Worm (Caenorhabditis elegans): ENCODE measurements around the gene Y105C5A.24.

The Y105C5A.24 gene

DNA sequence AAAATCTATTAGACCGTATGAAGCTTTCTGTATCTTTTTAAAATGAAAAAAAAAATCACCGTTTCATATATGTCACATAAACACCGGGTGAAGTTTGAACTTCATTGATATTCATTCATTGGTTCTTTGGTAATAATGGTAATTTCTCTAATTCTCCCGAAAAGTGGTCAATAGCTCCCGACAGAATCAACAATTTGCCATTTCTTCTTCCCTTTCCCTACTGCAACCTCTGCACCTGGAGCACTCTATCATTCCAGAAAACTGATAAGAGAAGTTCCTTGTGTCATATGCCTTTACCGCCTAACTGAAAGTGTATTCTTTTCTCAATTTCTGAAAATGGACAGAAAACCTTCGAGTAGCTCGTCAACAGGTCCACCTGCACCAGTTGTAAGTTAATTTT lies at the start of gene Y105C5A.24:
TSS of gene Y105C5A.24 (plus strand) at position 220 of the 400 bp plus-strand sequence.
- TF ChIP-seq med-1 (GFP tag; optimal IDR thresholded peaks at IDR 0.05; ENCODE audit: insufficient read depth): no peak
- TF ChIP-seq cog-1 (tag; optimal IDR thresholded peaks at IDR 0.05): no peak
- no peak for TF ChIP-seq klf-2 (GFP tag; conservative IDR thresholded peaks at IDR 0.05)
- TF ChIP-seq ztf-23 (GFP tag; IDR thresholded peaks at IDR 0.05): no peak
- no peak for TF ChIP-seq T22C8.4 (GFP tag; IDR thresholded peaks at IDR 0.05)
- TF ChIP-seq flt-1 (GFP tag; IDR thresholded peaks at IDR 0.05): no peak

DNA sequence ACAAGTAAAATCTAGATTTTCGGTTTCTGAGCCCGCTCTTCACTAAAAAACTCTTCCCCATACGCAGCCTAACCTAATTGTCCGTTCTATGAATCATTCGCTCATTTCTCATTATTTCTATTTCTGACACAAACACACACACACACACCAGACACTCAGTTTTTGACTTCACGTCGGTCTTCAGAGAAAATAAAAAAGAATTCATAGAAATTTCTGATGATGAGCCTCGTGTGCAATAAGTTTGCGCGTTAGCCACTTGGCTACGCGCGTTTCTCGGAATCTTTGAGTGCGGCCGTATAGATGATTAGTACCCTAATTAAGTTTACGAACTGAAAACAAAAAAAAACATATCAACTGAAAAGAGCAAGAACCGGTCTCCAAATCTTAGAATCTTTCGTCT lies 35.6 kb upstream of the Y105C5A.24 start:
- no peak for TF ChIP-seq med-1 (GFP tag; optimal IDR thresholded peaks at IDR 0.05; ENCODE audit: insufficient read depth)
- no peak for TF ChIP-seq ztf-23 (GFP tag; IDR thresholded peaks at IDR 0.05)
- TF ChIP-seq flt-1 (GFP tag; IDR thresholded peaks at IDR 0.05): no peak
- no peak for TF ChIP-seq tab-1 (GFP tag; IDR thresholded peaks at IDR 0.05)
- no peak for TF ChIP-seq klf-2 (GFP tag; conservative IDR thresholded peaks at IDR 0.05)
- no peak for TF ChIP-seq T22C8.4 (GFP tag; IDR thresholded peaks at IDR 0.05)
- TF ChIP-seq cog-1 (tag; optimal IDR thresholded peaks at IDR 0.05): no peak
- no peak for TF ChIP-seq ztf-29 (GFP tag; IDR thresholded peaks at IDR 0.05)

DNA sequence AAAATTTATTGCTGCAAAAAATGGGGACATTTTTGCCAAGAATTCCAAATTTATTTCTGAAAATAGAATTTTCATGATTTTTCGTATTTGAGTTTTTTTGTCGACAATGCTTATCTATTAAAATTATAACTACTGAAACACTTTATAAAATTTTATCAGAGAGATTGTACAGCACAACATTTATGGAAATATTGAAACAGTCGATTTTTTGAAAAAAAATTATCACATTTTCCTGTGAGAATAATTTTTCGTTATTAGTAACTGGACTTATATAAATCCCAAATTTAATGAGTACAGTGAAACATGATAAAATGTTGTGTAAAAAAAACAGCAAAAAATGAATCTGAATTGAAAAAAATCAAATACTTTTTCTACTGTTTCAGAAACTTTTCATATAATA lies 32.2 kb upstream of the Y105C5A.24 start:
- TF ChIP-seq cog-1 (tag; optimal IDR thresholded peaks at IDR 0.05) (no peak), T22C8.4 (GFP tag; IDR thresholded peaks at IDR 0.05) (no peak), ztf-29 (GFP tag; IDR thresholded peaks at IDR 0.05) (no peak), flt-1 (GFP tag; IDR thresholded peaks at IDR 0.05) (no peak), ztf-23 (GFP tag; IDR thresholded peaks at IDR 0.05) (no peak), med-1 (GFP tag; optimal IDR thresholded peaks at IDR 0.05; ENCODE audit: insufficient read depth) (no peak), klf-2 (GFP tag; conservative IDR thresholded peaks at IDR 0.05) (no peak), ref-1 (GFP tag; conservative IDR thresholded peaks at IDR 0.05) (no peak), tab-1 (GFP tag; IDR thresholded peaks at IDR 0.05) (no peak)

DNA sequence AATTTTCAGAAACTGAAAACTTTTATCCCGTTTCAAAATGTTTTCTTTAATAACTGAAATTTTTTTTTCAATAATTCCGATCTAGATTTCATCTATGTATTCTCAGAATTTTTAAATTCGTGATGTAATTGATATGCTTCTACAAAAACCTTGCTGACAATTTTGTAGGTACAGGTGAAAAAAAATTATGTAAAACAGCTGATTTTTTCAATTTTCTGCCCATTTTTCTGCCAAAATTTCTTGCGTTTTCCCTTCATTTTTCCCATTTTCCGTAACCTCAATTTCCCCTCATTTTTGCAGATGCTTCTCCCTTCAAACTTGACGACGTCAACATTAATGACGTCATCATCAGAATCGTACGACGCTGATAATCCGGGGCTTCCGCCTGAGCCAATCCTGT lies 29.9 kb upstream of the Y105C5A.24 start, which contains the start of gene daf-38:
TSS of gene daf-38 (plus strand) at position 301 of the 400 bp plus-strand sequence.
- no peak for TF ChIP-seq ztf-23 (GFP tag; IDR thresholded peaks at IDR 0.05)
- TF ChIP-seq cog-1 (tag; optimal IDR thresholded peaks at IDR 0.05): no peak
- TF ChIP-seq tab-1 (GFP tag; IDR thresholded peaks at IDR 0.05): no peak
- TF ChIP-seq ref-1 (GFP tag; conservative IDR thresholded peaks at IDR 0.05): no peak
- TF ChIP-seq ztf-29 (GFP tag; IDR thresholded peaks at IDR 0.05): no peak
- no peak for TF ChIP-seq klf-2 (GFP tag; conservative IDR thresholded peaks at IDR 0.05)
- TF ChIP-seq T22C8.4 (GFP tag; IDR thresholded peaks at IDR 0.05): no peak
- TF ChIP-seq flt-1 (GFP tag; IDR thresholded peaks at IDR 0.05): no peak
- no peak for TF ChIP-seq med-1 (GFP tag; optimal IDR thresholded peaks at IDR 0.05; ENCODE audit: insufficient read depth)

- TF ChIP-seq ztf-23 (GFP tag; IDR thresholded peaks at IDR 0.05) (no peak), T22C8.4 (GFP tag; IDR thresholded peaks at IDR 0.05) (no peak), ref-1 (GFP tag; conservative IDR thresholded peaks at IDR 0.05) (no peak), cog-1 (tag; optimal IDR thresholded peaks at IDR 0.05) (no peak), flt-1 (GFP tag; IDR thresholded peaks at IDR 0.05) (no peak), ztf-29 (GFP tag; IDR thresholded peaks at IDR 0.05) (no peak), med-1 (GFP tag; optimal IDR thresholded peaks at IDR 0.05; ENCODE audit: insufficient read depth) (no peak), klf-2 (GFP tag; conservative IDR thresholded peaks at IDR 0.05) (no peak), tab-1 (GFP tag; IDR thresholded peaks at IDR 0.05) (no peak)
Measured at ce11 chrIV:15844064-15844463, 5.6 kb upstream of the Y105C5A.24 start.

DNA sequence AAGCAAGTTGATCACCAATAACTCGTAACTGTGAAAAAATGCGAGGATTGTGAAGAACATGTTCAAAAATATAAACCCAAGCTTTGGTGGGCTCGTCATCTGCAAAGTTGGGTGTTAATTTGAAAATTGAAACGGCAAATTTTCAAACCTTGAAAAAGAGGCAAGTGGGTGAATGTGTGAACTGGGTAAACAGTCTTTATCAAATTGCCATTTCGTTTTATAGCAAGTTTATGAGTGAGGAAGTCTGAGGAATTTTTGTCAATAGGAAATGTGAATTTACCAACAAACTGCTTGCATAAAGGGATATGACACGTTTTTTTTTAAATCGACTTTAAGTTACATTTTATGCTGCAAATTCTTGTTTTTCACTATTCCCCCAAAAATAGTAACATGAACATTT lies 3.1 kb upstream of the Y105C5A.24 start, which contains the start of gene Y105C5A.1270:
TSS of gene Y105C5A.1270 (minus strand) at position 101 of the 400 bp plus-strand sequence.
- TF ChIP-seq ztf-29 (GFP tag; IDR thresholded peaks at IDR 0.05) (no peak), ztf-23 (GFP tag; IDR thresholded peaks at IDR 0.05) (no peak), tab-1 (GFP tag; IDR thresholded peaks at IDR 0.05) (no peak), ref-1 (GFP tag; conservative IDR thresholded peaks at IDR 0.05) (no peak), klf-2 (GFP tag; conservative IDR thresholded peaks at IDR 0.05) (no peak), med-1 (GFP tag; optimal IDR thresholded peaks at IDR 0.05; ENCODE audit: insufficient read depth) (no peak), cog-1 (tag; optimal IDR thresholded peaks at IDR 0.05) (no peak), T22C8.4 (GFP tag; IDR thresholded peaks at IDR 0.05) (no peak), flt-1 (GFP tag; IDR thresholded peaks at IDR 0.05) (no peak)

DNA sequence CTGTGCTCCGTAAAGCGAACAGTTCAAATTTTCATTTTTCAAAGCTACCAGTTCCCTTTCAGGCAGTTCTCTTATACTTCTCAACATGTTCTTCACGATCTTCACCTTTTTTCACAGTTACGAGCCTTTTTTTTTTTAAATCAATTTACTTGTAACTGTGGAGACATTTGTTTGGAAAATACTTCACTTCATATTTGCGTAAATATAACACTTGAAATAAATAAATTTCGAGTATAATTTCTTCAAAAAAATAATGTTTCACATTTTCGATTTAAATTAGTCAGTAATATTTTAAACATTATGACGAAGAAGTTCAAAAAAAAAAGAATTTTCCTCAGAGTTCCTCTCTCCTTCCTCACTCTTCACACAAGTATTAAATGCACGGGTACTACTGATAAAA lies 2.6 kb upstream of the Y105C5A.24 start, which contains the start of gene Y105C5A.1269:
TSS of gene Y105C5A.1269 (plus strand) at position 301 of the 400 bp plus-strand sequence.
- no peak for TF ChIP-seq klf-2 (GFP tag; conservative IDR thresholded peaks at IDR 0.05)
- no peak for TF ChIP-seq T22C8.4 (GFP tag; IDR thresholded peaks at IDR 0.05)
- no peak for TF ChIP-seq med-1 (GFP tag; optimal IDR thresholded peaks at IDR 0.05; ENCODE audit: insufficient read depth)
- TF ChIP-seq tab-1 (GFP tag; IDR thresholded peaks at IDR 0.05): no peak
- TF ChIP-seq cog-1 (tag; optimal IDR thresholded peaks at IDR 0.05): no peak
- TF ChIP-seq ref-1 (GFP tag; conservative IDR thresholded peaks at IDR 0.05): no peak
- no peak for TF ChIP-seq flt-1 (GFP tag; IDR thresholded peaks at IDR 0.05)
- TF ChIP-seq ztf-29 (GFP tag; IDR thresholded peaks at IDR 0.05): no peak
- TF ChIP-seq ztf-23 (GFP tag; IDR thresholded peaks at IDR 0.05): no peak

DNA sequence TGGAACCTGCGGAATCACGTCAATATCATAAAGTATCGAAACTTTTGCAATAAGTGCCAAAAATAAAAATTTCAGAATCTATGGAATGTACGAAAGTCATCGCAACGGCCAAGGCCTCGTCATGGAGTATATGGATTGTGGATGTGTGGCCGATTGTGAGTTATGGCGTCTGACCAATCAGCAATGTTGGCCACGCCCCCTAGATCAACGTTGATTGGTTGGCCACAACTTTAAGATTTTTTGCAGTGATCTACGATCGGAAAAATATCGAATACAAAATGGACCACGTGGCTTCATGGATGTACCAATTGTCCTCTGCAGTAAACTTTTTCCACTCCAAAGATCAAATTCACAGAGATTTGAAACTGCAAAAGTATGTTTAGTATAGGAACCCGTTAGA lies 972 bp downstream of the Y105C5A.24 start:
- TF ChIP-seq tab-1 (GFP tag; IDR thresholded peaks at IDR 0.05): no peak

DNA sequence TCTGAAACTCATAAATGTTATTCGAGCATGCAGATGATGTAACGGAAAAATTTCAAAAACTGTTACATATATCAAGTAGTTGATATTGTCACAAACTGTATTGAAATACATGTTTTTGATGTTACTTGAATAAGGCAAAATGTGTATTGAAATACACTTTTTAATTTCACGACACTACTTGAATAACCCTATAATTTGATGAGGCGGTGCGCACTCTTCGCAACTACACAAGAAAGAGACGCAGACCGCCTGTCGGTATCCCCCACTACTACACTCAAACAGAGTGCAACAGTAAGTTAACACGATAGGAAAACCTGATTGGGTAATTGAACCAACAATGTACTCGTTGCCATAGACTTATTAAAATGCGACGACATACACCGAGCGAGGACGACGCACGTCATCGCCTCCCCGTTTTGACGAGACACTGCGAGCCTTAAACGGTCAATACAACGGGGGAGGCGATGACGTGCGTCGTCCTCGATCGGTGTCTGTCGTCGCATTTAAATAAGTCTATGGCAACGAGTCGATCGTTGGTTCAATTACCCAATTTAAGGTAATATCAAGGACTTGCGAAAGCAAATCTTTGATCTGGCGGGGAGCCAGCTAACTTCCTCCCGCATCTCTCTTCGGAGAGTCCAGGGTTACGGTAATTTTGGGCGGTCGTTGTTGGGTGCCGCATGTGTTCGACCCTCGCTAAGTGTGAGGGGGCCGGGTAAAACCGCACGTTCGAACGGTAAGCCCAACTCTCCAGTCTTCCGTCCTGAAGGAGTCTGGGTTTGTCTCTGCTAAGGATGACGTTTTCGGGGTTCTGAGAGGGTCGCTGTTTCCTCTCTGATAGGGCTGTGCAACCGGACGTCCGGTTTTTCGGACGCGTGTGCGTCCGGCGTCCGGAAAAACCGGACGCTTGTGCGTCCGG lies 3.5 kb downstream of the Y105C5A.24 start:
- TF ChIP-seq med-1 (GFP tag; optimal IDR thresholded peaks at IDR 0.05; ENCODE audit: insufficient read depth): no peak
- no peak for TF ChIP-seq cog-1 (tag; optimal IDR thresholded peaks at IDR 0.05)
- no peak for TF ChIP-seq klf-2 (GFP tag; conservative IDR thresholded peaks at IDR 0.05)
- no peak for TF ChIP-seq ztf-29 (GFP tag; IDR thresholded peaks at IDR 0.05)
- no peak for TF ChIP-seq T22C8.4 (GFP tag; IDR thresholded peaks at IDR 0.05)
- no peak for TF ChIP-seq ztf-23 (GFP tag; IDR thresholded peaks at IDR 0.05)
- TF ChIP-seq tab-1 (GFP tag; IDR thresholded peaks at IDR 0.05): no peak
- no peak for TF ChIP-seq flt-1 (GFP tag; IDR thresholded peaks at IDR 0.05)
- TF ChIP-seq ref-1 (GFP tag; conservative IDR thresholded peaks at IDR 0.05): no peak
